ENCODE assay signal across 1 fruit fly cellular context in the genomic region with DNA sequence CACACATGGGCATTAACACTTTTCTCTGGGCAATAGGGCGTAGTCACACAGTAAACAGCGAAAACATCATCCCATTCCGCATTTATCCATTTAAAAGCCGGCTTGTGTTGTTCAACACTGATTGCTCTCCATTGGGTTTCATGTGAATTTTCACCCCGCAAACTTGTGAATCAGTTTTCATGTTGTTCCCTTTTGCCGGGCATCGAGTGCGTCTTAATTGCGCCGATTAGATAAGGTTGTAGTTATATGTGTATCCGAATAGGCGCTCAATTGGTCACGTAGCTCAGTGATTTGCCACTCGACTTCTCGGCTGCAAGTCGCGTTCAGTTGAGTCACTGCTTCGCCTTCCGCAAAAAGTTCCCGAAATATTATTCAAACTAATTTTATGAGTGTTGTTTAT.
TF ChIP-seq lines count a peak whose summit lies in the region.

No protein-coding gene starts in this region.

TF ChIP-seq in whole organism, embryonic, 481 proteins besides CTCF, POLR2A, EP300 and RAD21 (continued from another document):
- TF ChIP-seq MESR4 (GFP tag; optimal IDR thresholded peaks at IDR 0.05; lab: Kevin White, UChicago) (no peak), CG6175 (GFP tag; IDR thresholded peaks at IDR 0.05; lab: Robert Waterston, UW) (no peak), Hey (tag; optimal IDR thresholded peaks at IDR 0.05; lab: Kevin White, UChicago) (peak; percentile 40), CG14860 (GFP tag; IDR thresholded peaks at IDR 0.05; lab: Robert Waterston, UW; ENCODE audit: partially characterized antibody) (no peak), CG31224 (GFP tag; IDR thresholded peaks at IDR 0.05; lab: Robert Waterston, UW) (no peak), jing (GFP tag; optimal IDR thresholded peaks at IDR 0.05; lab: Kevin White, UChicago) (no peak), CG2875 (GFP tag; optimal IDR thresholded peaks at IDR 0.05; lab: Kevin White, UChicago) (no peak), CG2199 (GFP tag; IDR thresholded peaks at IDR 0.05; lab: Robert Waterston, UW) (no peak), Camta (GFP tag; optimal IDR thresholded peaks at IDR 0.05; lab: Kevin White, UChicago) (no peak), stc (GFP tag; IDR thresholded peaks at IDR 0.05; lab: Robert Waterston, UW) (no peak), CG31388 (GFP tag; optimal IDR thresholded peaks at IDR 0.05; lab: Kevin White, UChicago) (no peak), pros (GFP tag; optimal IDR thresholded peaks at IDR 0.05; lab: Kevin White, UChicago) (peak; percentile 1), CG17568 (GFP tag; optimal IDR thresholded peaks at IDR 0.05; lab: Kevin White, UChicago) (no peak), CG9609 (GFP tag; optimal IDR thresholded peaks at IDR 0.05; lab: Kevin White, UChicago) (no peak), br (optimal IDR thresholded peaks at IDR 0.05; lab: Kevin White, UChicago) (no peak), CG10543 (GFP tag; optimal IDR thresholded peaks at IDR 0.05; lab: Kevin White, UChicago) (no peak), crp (GFP tag; optimal IDR thresholded peaks at IDR 0.05; lab: Kevin White, UChicago) (no peak), scrt (GFP tag; optimal IDR thresholded peaks at IDR 0.05; lab: Kevin White, UChicago) (no peak), danr (GFP tag; IDR thresholded peaks at IDR 0.05; lab: Robert Waterston, UW) (no peak), PHDP (tag; optimal IDR thresholded peaks at IDR 0.05; lab: Kevin White, UChicago) (no peak), NFAT (GFP tag; IDR thresholded peaks at IDR 0.05; lab: Robert Waterston, UW) (no peak), CG10431 (GFP tag; optimal IDR thresholded peaks at IDR 0.05; lab: Kevin White, UChicago) (no peak), pum (GFP tag; optimal IDR thresholded peaks at IDR 0.05; lab: Kevin White, UChicago) (no peak), jigr1 (GFP tag; IDR thresholded peaks at IDR 0.05; lab: Robert Waterston, UW) (no peak), CG1529 (GFP tag; optimal IDR thresholded peaks at IDR 0.05; lab: Kevin White, UChicago) (peak; percentile 86), sug (tag; optimal IDR thresholded peaks at IDR 0.05; lab: Kevin White, UChicago) (peak; percentile 27), Sox102F (GFP tag; optimal IDR thresholded peaks at IDR 0.05; lab: Kevin White, UChicago) (no peak), D19A (tag; optimal IDR thresholded peaks at IDR 0.05; lab: Kevin White, UChicago) (no peak), mirr (GFP tag; optimal IDR thresholded peaks at IDR 0.05; lab: Kevin White, UChicago) (peak; percentile 31), B-H2 (GFP tag; optimal IDR thresholded peaks at IDR 0.05; lab: Kevin White, UChicago) (no peak), CG10267 (tag; optimal IDR thresholded peaks at IDR 0.05; lab: Kevin White, UChicago) (peak; percentile 73), en (GFP tag; optimal IDR thresholded peaks at IDR 0.05; lab: Kevin White, UChicago) (no peak), ro (GFP tag; IDR thresholded peaks at IDR 0.05; lab: Robert Waterston, UW) (no peak), trem (tag; optimal IDR thresholded peaks at IDR 0.05; lab: Kevin White, UChicago) (no peak), CG11093 (GFP tag; IDR thresholded peaks at IDR 0.05; lab: Robert Waterston, UW) (no peak), lilli (GFP tag; optimal IDR thresholded peaks at IDR 0.05; lab: Kevin White, UChicago) (no peak), cg (GFP tag; optimal IDR thresholded peaks at IDR 0.05; lab: Kevin White, UChicago) (peak; percentile 21), NC2α (GFP tag; optimal IDR thresholded peaks at IDR 0.05; lab: Kevin White, UChicago) (no peak), bab2 (GFP tag; optimal IDR thresholded peaks at IDR 0.05; lab: Kevin White, UChicago) (no peak), sisA (GFP tag; IDR thresholded peaks at IDR 0.05; lab: Robert Waterston, UW) (no peak), CG2116 (GFP tag; optimal IDR thresholded peaks at IDR 0.05; lab: Kevin White, UChicago) (no peak), CG34422 (GFP tag; IDR thresholded peaks at IDR 0.05; lab: Robert Waterston, UW) (no peak), Hr78 (GFP tag; optimal IDR thresholded peaks at IDR 0.05; lab: Kevin White, UChicago) (no peak), CG1832 (GFP tag; optimal IDR thresholded peaks at IDR 0.05; lab: Kevin White, UChicago) (no peak), CHES-1-like (GFP tag; optimal IDR thresholded peaks at IDR 0.05; lab: Kevin White, UChicago) (no peak), Mes4 (GFP tag; optimal IDR thresholded peaks at IDR 0.05; lab: Kevin White, UChicago) (no peak), CG4328 (GFP tag; optimal IDR thresholded peaks at IDR 0.05; lab: Kevin White, UChicago) (no peak), H2.0 (GFP tag; IDR thresholded peaks at IDR 0.05; lab: Robert Waterston, UW) (no peak), CG7271 (tag; optimal IDR thresholded peaks at IDR 0.05; lab: Kevin White, UChicago) (no peak), CG17612 (GFP tag; IDR thresholded peaks at IDR 0.05; lab: Robert Waterston, UW) (no peak), Myb (GFP tag; optimal IDR thresholded peaks at IDR 0.05; lab: Kevin White, UChicago) (no peak), Rfx (GFP tag; IDR thresholded peaks at IDR 0.05; lab: Robert Waterston, UW) (no peak), cas (GFP tag; IDR thresholded peaks at IDR 0.05; lab: Robert Waterston, UW) (no peak), bbx (GFP tag; IDR thresholded peaks at IDR 0.05; lab: Robert Waterston, UW; ENCODE audit: partially characterized antibody) (no peak), CG34224 (GFP tag; IDR thresholded peaks at IDR 0.05; lab: Robert Waterston, UW; ENCODE audit: partially characterized antibody) (no peak), vvl (GFP tag; IDR thresholded peaks at IDR 0.05; lab: Robert Waterston, UW) (no peak), shn (GFP tag; optimal IDR thresholded peaks at IDR 0.05; lab: Kevin White, UChicago) (no peak), CG10462 (GFP tag; optimal IDR thresholded peaks at IDR 0.05; lab: Kevin White, UChicago) (no peak), CG9437 (GFP tag; optimal IDR thresholded peaks at IDR 0.05; lab: Kevin White, UChicago) (no peak), CG12155 (GFP tag; optimal IDR thresholded peaks at IDR 0.05; lab: Kevin White, UChicago) (no peak), CG34376 (GFP tag; optimal IDR thresholded peaks at IDR 0.05; lab: Kevin White, UChicago) (peak; percentile 75), CG18599 (GFP tag; optimal IDR thresholded peaks at IDR 0.05; lab: Kevin White, UChicago) (no peak), C15 (GFP tag; IDR thresholded peaks at IDR 0.05; lab: Robert Waterston, UW) (no peak), Pdp1 (GFP tag; optimal IDR thresholded peaks at IDR 0.05; lab: Kevin White, UChicago) (peak in 1 of 2 experiments; percentile 47), toy (GFP tag; IDR thresholded peaks at IDR 0.05; lab: Robert Waterston, UW) (no peak), HHEX (GFP tag; optimal IDR thresholded peaks at IDR 0.05; lab: Kevin White, UChicago) (no peak), sens-2 (GFP tag; IDR thresholded peaks at IDR 0.05; lab: Robert Waterston, UW) (no peak), CG3995 (GFP tag; optimal IDR thresholded peaks at IDR 0.05; lab: Kevin White, UChicago) (peak; percentile 85), Dp (GFP tag; optimal IDR thresholded peaks at IDR 0.05; lab: Kevin White, UChicago) (no peak), kay (GFP tag; optimal IDR thresholded peaks at IDR 0.05; lab: Kevin White, UChicago) (peak; percentile 28), ftz-f1 (GFP tag; optimal IDR thresholded peaks at IDR 0.05; lab: Kevin White, UChicago) (no peak), amos (GFP tag; IDR thresholded peaks at IDR 0.05; lab: Robert Waterston, UW; ENCODE audit: partially characterized antibody) (no peak), CG18262 (tag; optimal IDR thresholded peaks at IDR 0.05; lab: Kevin White, UChicago) (no peak), Neu2 (GFP tag; optimal IDR thresholded peaks at IDR 0.05; lab: Kevin White, UChicago; ENCODE audit: borderline replicate concordance) (no peak), Hmx (GFP tag; optimal IDR thresholded peaks at IDR 0.05; lab: Kevin White, UChicago) (no peak), Hr51 (GFP tag; optimal IDR thresholded peaks at IDR 0.05; lab: Kevin White, UChicago) (no peak), Side (GFP tag; optimal IDR thresholded peaks at IDR 0.05; lab: Kevin White, UChicago) (no peak), mld (GFP tag; IDR thresholded peaks at IDR 0.05; lab: Robert Waterston, UW; ENCODE audit: partially characterized antibody) (no peak), ac (GFP tag; optimal IDR thresholded peaks at IDR 0.05; lab: Kevin White, UChicago) (no peak), CG9797 (GFP tag; optimal IDR thresholded peaks at IDR 0.05; lab: Kevin White, UChicago) (no peak), gsb-n (tag; optimal IDR thresholded peaks at IDR 0.05; lab: Kevin White, UChicago) (peak; percentile 72)
